Fruit fly (Drosophila melanogaster): ENCODE measurements around the gene CG6179.

dm6 chrX:18415115-18415514 lies 35.2 kb downstream of the CG6179 start, which contains the start of gene CG15056:
- TF ChIP-seq EcR (GFP tag; optimal IDR thresholded peaks at IDR 0.05) (no peak), pan (optimal IDR thresholded peaks at IDR 0.05) (no peak), Dll (optimal IDR thresholded peaks at IDR 0.05) (no peak), usp (GFP tag; optimal IDR thresholded peaks at IDR 0.05) (no peak), CG8478 (optimal IDR thresholded peaks at IDR 0.05) (no peak), psq (optimal IDR thresholded peaks at IDR 0.05) (no peak)

All from whole organism.